Fruit fly (Drosophila melanogaster) whole organism, embryonic: ENCODE measurements around the gene CG13084.

ENCODE experiments used
- Adf1 ChIP-seq: fragments of 200-800 bp; sonication (Bioruptor generic); IDR thresholded peaks from 2 replicates; pipeline ENCODE4 v1.3.6; 2022; ENCODE audit warnings: missing biosample characterization, missing genetic modification characterization
- CG10209 ChIP-seq: fragments of 200-800 bp; sonication (Bioruptor generic); optimal IDR thresholded peaks from 3 replicates; lab custom pipeline; 2017; ENCODE audit warnings: missing biosample characterization, mild to moderate bottlenecking, missing genetic modification characterization, missing genetic modification reagents
- CG11247 ChIP-seq: fragments of 200-800 bp; sonication (Bioruptor generic); IDR thresholded peaks from 2 replicates; pipeline ENCODE4 v1.3.6; 2022; ENCODE audit warnings: missing biosample characterization, missing genetic modification characterization
- CG12769 ChIP-seq: fragments of 200-800 bp; sonication (Bioruptor generic); optimal IDR thresholded peaks from 2 replicates; lab custom pipeline; 2019; ENCODE audit warnings: missing biosample characterization, mild to moderate bottlenecking, missing genetic modification characterization, moderate library complexity
- CG12942 ChIP-seq: fragments of 200-800 bp; sonication (Bioruptor generic); optimal IDR thresholded peaks from 3 replicates; lab custom pipeline; 2016; ENCODE audit warnings: missing biosample characterization, missing genetic modification characterization
- CG13894 ChIP-seq: fragments of 200-800 bp; sonication (Bioruptor generic); optimal IDR thresholded peaks from 3 replicates; lab custom pipeline; 2018; ENCODE audit warnings: missing biosample characterization, mild to moderate bottlenecking, missing genetic modification characterization, moderate library complexity
- CG14965 ChIP-seq: fragments of 200-800 bp; sonication (Bioruptor generic); optimal IDR thresholded peaks from 2 replicates; lab custom pipeline; 2016; ENCODE audit warnings: missing biosample characterization, missing genetic modification characterization, borderline replicate concordance
- CG15269 ChIP-seq: fragments of 200-800 bp; sonication (Bioruptor generic); optimal IDR thresholded peaks from 2 replicates; lab custom pipeline; 2018; ENCODE audit warnings: missing biosample characterization, mild to moderate bottlenecking, missing genetic modification characterization, moderate library complexity
- CG1647 ChIP-seq: fragments of 200-800 bp; sonication (Bioruptor generic); optimal IDR thresholded peaks from 3 replicates; lab custom pipeline; 2016; ENCODE audit warnings: missing biosample characterization, missing genetic modification characterization
- CG16863 ChIP-seq: fragments of 200-800 bp; sonication (Bioruptor generic); optimal IDR thresholded peaks from 3 replicates; lab custom pipeline; 2016; ENCODE audit warnings: missing biosample characterization, missing genetic modification characterization
- CG17328 ChIP-seq: fragments of 200-800 bp; sonication (Bioruptor generic); IDR thresholded peaks from 2 replicates; pipeline ENCODE4 v1.3.6; 2022; ENCODE audit warnings: missing biosample characterization, missing genetic modification characterization
- CG17361 ChIP-seq: fragments of 200-800 bp; sonication (Bioruptor generic); IDR thresholded peaks from 3 replicates; pipeline ENCODE4 v1.3.6; 2022; ENCODE audit warnings: missing biosample characterization, missing genetic modification characterization
- CG2116 ChIP-seq: fragments of 200-800 bp; sonication (Bioruptor generic); optimal IDR thresholded peaks from 3 replicates; lab custom pipeline; 2018; ENCODE audit warnings: missing biosample characterization, mild to moderate bottlenecking, missing genetic modification characterization
- CG2202 ChIP-seq: fragments of 200-800 bp; sonication (Bioruptor generic); optimal IDR thresholded peaks from 2 replicates; lab custom pipeline; 2018; ENCODE audit warnings: missing biosample characterization, mild to moderate bottlenecking, missing genetic modification characterization
- CG32532 ChIP-seq: fragments of 200-800 bp; sonication (Bioruptor generic); IDR thresholded peaks from 2 replicates; pipeline ENCODE4 v1.3.6; 2022; ENCODE audit warnings: missing biosample characterization, missing genetic modification characterization
- CG34422 ChIP-seq: fragments of 200-800 bp; sonication (Bioruptor generic); IDR thresholded peaks from 3 replicates; pipeline ENCODE4 v1.3.6; 2022; ENCODE audit warnings: missing biosample characterization, missing genetic modification characterization
- CG4617 ChIP-seq: fragments of 200-800 bp; sonication (Bioruptor generic); optimal IDR thresholded peaks from 3 replicates; lab custom pipeline; 2016; ENCODE audit warnings: missing biosample characterization, missing genetic modification characterization, borderline replicate concordance
- CG7987 ChIP-seq: fragments of 200-800 bp; sonication (Bioruptor generic); optimal IDR thresholded peaks from 2 replicates; lab custom pipeline; 2018; ENCODE audit warnings: missing biosample characterization, mild to moderate bottlenecking, missing genetic modification characterization, moderate library complexity
- CG9437 ChIP-seq: fragments of 200-800 bp; sonication (Bioruptor generic); optimal IDR thresholded peaks from 2 replicates; lab custom pipeline; 2018; ENCODE audit warnings: missing biosample characterization, mild to moderate bottlenecking, missing genetic modification characterization
- CHES-1-like ChIP-seq: fragments of 200-800 bp; sonication (Bioruptor generic); optimal IDR thresholded peaks from 2 replicates; lab custom pipeline; 2016; ENCODE audit warnings: missing biosample characterization, missing genetic modification characterization
- CkIIα-i1 ChIP-seq: fragments of 200-800 bp; sonication (Bioruptor generic); IDR thresholded peaks from 2 replicates; pipeline ENCODE4 v1.3.6; 2022; ENCODE audit warnings: missing biosample characterization, missing genetic modification characterization
- E2f1 ChIP-seq: fragments of 200-800 bp; sonication (Bioruptor generic); IDR thresholded peaks from 2 replicates; pipeline ENCODE4 v1.3.6; 2022; ENCODE audit warnings: missing biosample characterization, missing genetic modification characterization
- Fer3 ChIP-seq: fragments of 200-800 bp; sonication (Bioruptor generic); optimal IDR thresholded peaks from 2 replicates; lab custom pipeline; 2018; ENCODE audit warnings: missing biosample characterization, mild to moderate bottlenecking, missing genetic modification characterization, moderate library complexity
- HHEX ChIP-seq: fragments of 200-800 bp; sonication (Bioruptor generic); optimal IDR thresholded peaks from 3 replicates; lab custom pipeline; 2017; ENCODE audit warnings: missing biosample characterization, mild to moderate bottlenecking, missing genetic modification characterization, missing genetic modification reagents
- MTF-1 ChIP-seq: fragments of 200-800 bp; sonication (Bioruptor generic); optimal IDR thresholded peaks from 2 replicates; lab custom pipeline; 2018; ENCODE audit warnings: missing biosample characterization, mild to moderate bottlenecking, missing genetic modification characterization, borderline replicate concordance
- Myb ChIP-seq: fragments of 200-800 bp; sonication (Bioruptor generic); optimal IDR thresholded peaks from 2 replicates; lab custom pipeline; 2016; ENCODE audit warnings: missing biosample characterization, missing genetic modification characterization
- PHDP ChIP-seq: fragments of 200-800 bp; sonication (Bioruptor generic); optimal IDR thresholded peaks from 3 replicates; lab custom pipeline; 2018; ENCODE audit warnings: missing biosample characterization, mild to moderate bottlenecking, missing genetic modification characterization, moderate library complexity
- Poxn ChIP-seq: fragments of 200-800 bp; sonication (Bioruptor generic); IDR thresholded peaks from 2 replicates; pipeline ENCODE4 v1.3.6; 2022; ENCODE audit warnings: missing biosample characterization, missing genetic modification characterization
- TFAM ChIP-seq: fragments of 200-800 bp; sonication (Bioruptor generic); optimal IDR thresholded peaks from 2 replicates; lab custom pipeline; 2017; ENCODE audit warnings: missing biosample characterization, missing genetic modification characterization, inconsistent platforms
- Xrp1 ChIP-seq: fragments of 200-800 bp; sonication (Bioruptor generic); IDR thresholded peaks from 2 replicates; pipeline ENCODE4 v1.3.6; 2022; ENCODE audit warnings: missing biosample characterization, missing genetic modification characterization
- bowl ChIP-seq: fragments of 200-800 bp; sonication (Bioruptor generic); IDR thresholded peaks from 2 replicates; pipeline ENCODE4 v1.3.6; 2022; ENCODE audit warnings: missing biosample characterization, missing genetic modification characterization
- dm ChIP-seq: fragments of 200-800 bp; sonication (Bioruptor generic); optimal IDR thresholded peaks from 3 replicates; lab custom pipeline; 2016; ENCODE audit warnings: missing biosample characterization, missing genetic modification characterization
- ftz-f1 ChIP-seq: fragments of 200-800 bp; sonication (Bioruptor generic); optimal IDR thresholded peaks from 2 replicates; lab custom pipeline; 2016; ENCODE audit warnings: missing biosample characterization, missing genetic modification characterization
- gsb ChIP-seq: fragments of 200-800 bp; sonication (Bioruptor generic); IDR thresholded peaks from 2 replicates; pipeline ENCODE4 v1.3.6; 2022; ENCODE audit warnings: missing biosample characterization, missing genetic modification characterization
- gt ChIP-seq: fragments of 200-800 bp; sonication (Bioruptor generic); IDR thresholded peaks from 2 replicates; pipeline ENCODE4 v1.3.6; 2022; ENCODE audit warnings: missing biosample characterization, missing genetic modification characterization
- h ChIP-seq: fragments of >200 bp; optimal IDR thresholded peaks from 2 replicates; lab custom pipeline; 2017
- ken ChIP-seq: fragments of 200-800 bp; sonication (Bioruptor generic); IDR thresholded peaks from 3 replicates; pipeline ENCODE4 v1.3.6; 2022; ENCODE audit warnings: missing biosample characterization, missing genetic modification characterization
- luna ChIP-seq: fragments of 200-800 bp; sonication (Bioruptor generic); optimal IDR thresholded peaks from 2 replicates; lab custom pipeline; 2016; ENCODE audit warnings: missing biosample characterization, missing genetic modification characterization
- pb ChIP-seq: fragments of 200-800 bp; sonication (Bioruptor generic); optimal IDR thresholded peaks from 3 replicates; lab custom pipeline; 2016; ENCODE audit warnings: missing biosample characterization, missing genetic modification characterization
- phol ChIP-seq: fragments of 200-800 bp; sonication (Bioruptor generic); optimal IDR thresholded peaks from 3 replicates; lab custom pipeline; 2018; ENCODE audit warnings: missing biosample characterization, mild to moderate bottlenecking, missing genetic modification characterization, moderate library complexity
- ranshi ChIP-seq: fragments of 200-800 bp; sonication (Bioruptor generic); IDR thresholded peaks from 2 replicates; pipeline ENCODE4 v1.3.6; 2022; ENCODE audit warnings: missing biosample characterization, missing genetic modification characterization
- row ChIP-seq: fragments of 200-800 bp; sonication (Bioruptor generic); IDR thresholded peaks from 3 replicates; pipeline ENCODE4 v1.3.6; 2022; ENCODE audit warnings: missing biosample characterization, missing genetic modification characterization
- schlank ChIP-seq: fragments of 200-800 bp; sonication (Bioruptor generic); optimal IDR thresholded peaks from 2 replicates; lab custom pipeline; 2018; ENCODE audit warnings: missing biosample characterization, mild to moderate bottlenecking, missing genetic modification characterization
- seq ChIP-seq: fragments of 200-800 bp; sonication (Bioruptor generic); IDR thresholded peaks from 2 replicates; pipeline ENCODE4 v1.3.6; 2022; ENCODE audit warnings: missing biosample characterization, missing genetic modification characterization
- slbo ChIP-seq: fragments of 200-800 bp; sonication (Bioruptor generic); IDR thresholded peaks from 2 replicates; pipeline ENCODE4 v1.3.6; 2022; ENCODE audit warnings: missing biosample characterization, missing genetic modification characterization
- sr ChIP-seq: fragments of 200-800 bp; sonication (Bioruptor generic); IDR thresholded peaks from 3 replicates; pipeline ENCODE4 v1.3.6; 2022; ENCODE audit warnings: missing biosample characterization, missing genetic modification characterization
- tna ChIP-seq: fragments of 200-800 bp; sonication (Bioruptor generic); IDR thresholded peaks from 2 replicates; pipeline ENCODE4 v1.3.6; 2022; ENCODE audit warnings: missing biosample characterization, missing genetic modification characterization; ENCODE audit not compliant: partially characterized antibody
- trh ChIP-seq: fragments of 200-800 bp; sonication (Bioruptor generic); optimal IDR thresholded peaks from 2 replicates; lab custom pipeline; 2016; ENCODE audit warnings: missing biosample characterization, missing genetic modification characterization
- unpg ChIP-seq: fragments of 200-800 bp; sonication (Bioruptor generic); optimal IDR thresholded peaks from 3 replicates; lab custom pipeline; 2018; ENCODE audit warnings: missing biosample characterization, mild to moderate bottlenecking, missing genetic modification characterization, moderate library complexity
- vfl ChIP-seq: fragments of 200-800 bp; sonication (Bioruptor generic); optimal IDR thresholded peaks from 2 replicates; lab custom pipeline; 2016; ENCODE audit warnings: missing biosample characterization, missing genetic modification characterization
- wek ChIP-seq: fragments of 200-800 bp; sonication (Bioruptor generic); optimal IDR thresholded peaks from 3 replicates; lab custom pipeline; 2018; ENCODE audit warnings: missing biosample characterization, mild to moderate bottlenecking, missing genetic modification characterization, moderate library complexity

The CG13084 gene

DNA sequence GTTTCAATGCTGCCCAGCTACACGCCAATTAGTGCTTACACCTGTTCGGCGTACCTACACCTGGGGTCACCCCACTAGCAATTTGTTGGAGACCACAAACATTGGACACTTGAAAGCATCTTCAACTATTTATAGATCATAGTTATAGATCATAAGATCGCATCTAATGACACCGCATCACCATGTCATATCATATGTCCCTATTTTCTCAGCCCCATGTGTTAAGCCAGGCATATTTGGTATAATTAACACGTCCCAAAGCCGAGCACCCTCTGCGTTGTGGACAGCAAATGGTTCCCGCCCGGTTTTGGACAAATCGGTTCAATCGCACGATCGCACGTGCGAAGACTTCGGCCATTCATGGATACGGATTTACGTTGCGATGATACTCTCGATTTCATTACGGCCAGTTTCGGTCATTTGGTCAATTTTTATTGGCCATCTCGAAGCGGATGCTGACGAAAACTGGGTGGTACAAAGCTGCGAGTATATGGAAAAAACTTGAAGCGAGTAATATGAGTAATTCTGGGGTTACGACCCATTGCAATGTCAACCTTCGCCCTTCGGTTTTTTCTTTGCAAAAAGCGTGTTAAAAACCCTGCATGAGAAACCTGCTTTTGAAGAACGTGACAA lies 45.0 kb upstream of the CG13084 start (continued):
- peak; percentile 66 for TF ChIP-seq Poxn (GFP tag; lab: Robert Waterston, UW)
- TF ChIP-seq CG14965 (GFP tag; lab: Kevin White, UChicago), result no peak
- TF ChIP-seq ken (GFP tag; lab: Robert Waterston, UW), result peak; percentile 92
- TF ChIP-seq CG9437, result peak; percentile 51
- TF ChIP-seq CG15269 (tag; lab: Kevin White, UChicago), result peak; percentile 96
- TF ChIP-seq CG10209 (GFP tag; lab: Kevin White, UChicago), result peak; percentile 73
- TF ChIP-seq MTF-1 (GFP tag; lab: Kevin White, UChicago), result peak; percentile 27
- peak; percentile 84 for TF ChIP-seq schlank (tag; lab: Kevin White, UChicago)
- TF ChIP-seq CG2116 (GFP tag; lab: Kevin White, UChicago), result peak; percentile 59
- no peak for TF ChIP-seq CkIIα-i1 (GFP tag; lab: Robert Waterston, UW)
- peak; percentile 43; the same call in 1 of the 2 replicates for TF ChIP-seq gt (GFP tag; lab: Robert Waterston, UW)
- TF ChIP-seq gsb, result peak; percentile 52
- no peak for TF ChIP-seq sr (GFP tag; lab: Robert Waterston, UW)
- TF ChIP-seq CG16863, result peak; percentile 89
- TF ChIP-seq bowl, result peak; percentile 52; the same call in 1 of the 2 replicates
- TF ChIP-seq Adf1 (GFP tag; lab: Robert Waterston, UW), result peak; percentile 44; the same call in 1 of the 2 replicates
- peak; percentile 64 for TF ChIP-seq wek
- TF ChIP-seq E2f1 (GFP tag; lab: Robert Waterston, UW), result peak; percentile 27; the same call in 1 of the 2 replicates
- TF ChIP-seq PHDP, result peak; percentile 81
- TF ChIP-seq CG11247, result peak; percentile 53; the same call in 1 of the 2 replicates
- TF ChIP-seq Myb (GFP tag; lab: Kevin White, UChicago), result peak; percentile 43
- peak; percentile 64 for TF ChIP-seq pb
- TF ChIP-seq phol (tag; lab: Kevin White, UChicago), result peak; percentile 74
- TF ChIP-seq row (GFP tag; lab: Robert Waterston, UW), result peak; percentile 84
- TF ChIP-seq CG12769, result peak; percentile 99
- TF ChIP-seq dm (GFP tag; lab: Kevin White, UChicago), result peak; percentile 25
- TF ChIP-seq CG32532 (GFP tag; lab: Robert Waterston, UW), result peak; percentile 70
- TF ChIP-seq TFAM (GFP tag; lab: Kevin White, UChicago), result no peak
- peak; percentile 58 for TF ChIP-seq luna (GFP tag; lab: Kevin White, UChicago)
- TF ChIP-seq h (lab: Kevin White, UChicago), result no peak
- peak; percentile 73 for TF ChIP-seq CHES-1-like
- peak; percentile 59 for TF ChIP-seq CG12942 (GFP tag; lab: Kevin White, UChicago)
- TF ChIP-seq CG34422 (GFP tag; lab: Robert Waterston, UW), result peak; percentile 86
- no peak for TF ChIP-seq tna
- peak; percentile 44 for TF ChIP-seq vfl (GFP tag; lab: Kevin White, UChicago)
- peak; percentile 25 for TF ChIP-seq trh (GFP tag; lab: Kevin White, UChicago)
- peak; percentile 94 for TF ChIP-seq CG17328
- TF ChIP-seq CG7987, result peak; percentile 59
- peak; percentile 74 for TF ChIP-seq CG17361
- TF ChIP-seq slbo (GFP tag; lab: Robert Waterston, UW), result peak; percentile 85
- TF ChIP-seq ftz-f1 (GFP tag; lab: Kevin White, UChicago), result no peak
- TF ChIP-seq CG2202 (tag; lab: Kevin White, UChicago), result peak; percentile 15
- TF ChIP-seq Xrp1 (GFP tag; lab: Robert Waterston, UW), result peak; percentile 80
- TF ChIP-seq HHEX (GFP tag; lab: Kevin White, UChicago), result peak; percentile 75
- TF ChIP-seq Fer3, result peak; percentile 67
- no peak for TF ChIP-seq CG4617 (GFP tag; lab: Kevin White, UChicago)
- TF ChIP-seq CG1647 (GFP tag; lab: Kevin White, UChicago), result peak; percentile 23
- TF ChIP-seq seq (GFP tag; lab: Robert Waterston, UW), result peak; percentile 89
- TF ChIP-seq CG13894 (tag; lab: Kevin White, UChicago), result no peak
- peak; percentile 93 for TF ChIP-seq ranshi
- TF ChIP-seq unpg (GFP tag; lab: Kevin White, UChicago), result peak; percentile 85
